Worm (Caenorhabditis elegans): ENCODE results near the gene xbx-9.

DNA sequence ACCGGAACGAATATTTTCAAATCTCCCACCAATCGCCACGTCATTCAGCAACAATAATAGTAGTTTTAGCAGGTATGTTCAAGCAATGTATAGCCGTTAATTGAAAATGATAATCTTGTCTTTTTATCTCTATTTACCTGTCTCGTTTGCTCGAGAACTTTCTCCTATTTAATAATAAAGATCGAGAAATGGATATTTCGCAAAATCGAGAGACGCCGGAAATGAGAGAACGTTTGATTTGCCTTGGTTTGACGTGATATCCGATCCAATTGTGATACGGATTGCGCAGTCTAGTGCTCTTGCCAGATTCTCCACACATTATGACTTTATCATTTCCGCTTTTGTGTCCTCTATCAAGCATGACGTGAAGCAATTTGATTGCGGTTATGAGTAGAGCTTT lies 39.9 kb downstream of the xbx-9 start:
- TF ChIP-seq nhr-10 (tag; optimal IDR thresholded peaks at IDR 0.05) (no peak), lin-39 (tag; optimal IDR thresholded peaks at IDR 0.05) (no peak), ama-1 (optimal IDR thresholded peaks at IDR 0.05) (no peak), lin-13 (GFP tag; optimal IDR thresholded peaks at IDR 0.05) (no peak), snpc-4 (tag; optimal IDR thresholded peaks at IDR 0.05) (no peak), R02D3.7 (tag; optimal IDR thresholded peaks at IDR 0.05) (no peak), unc-39 (tag; optimal IDR thresholded peaks at IDR 0.05) (no peak), sem-4 (tag; optimal IDR thresholded peaks at IDR 0.05) (no peak), unc-62 (GFP tag; optimal IDR thresholded peaks at IDR 0.05) (no peak), mdl-1 (tag; optimal IDR thresholded peaks at IDR 0.05) (no peak), zag-1 (tag; optimal IDR thresholded peaks at IDR 0.05) (no peak), dmd-4 (tag; optimal IDR thresholded peaks at IDR 0.05) (no peak), nhr-237 (tag; optimal IDR thresholded peaks at IDR 0.05) (no peak)
